Fruit fly (Drosophila melanogaster): ENCODE data around the gene elav.

The elav gene

DNA sequence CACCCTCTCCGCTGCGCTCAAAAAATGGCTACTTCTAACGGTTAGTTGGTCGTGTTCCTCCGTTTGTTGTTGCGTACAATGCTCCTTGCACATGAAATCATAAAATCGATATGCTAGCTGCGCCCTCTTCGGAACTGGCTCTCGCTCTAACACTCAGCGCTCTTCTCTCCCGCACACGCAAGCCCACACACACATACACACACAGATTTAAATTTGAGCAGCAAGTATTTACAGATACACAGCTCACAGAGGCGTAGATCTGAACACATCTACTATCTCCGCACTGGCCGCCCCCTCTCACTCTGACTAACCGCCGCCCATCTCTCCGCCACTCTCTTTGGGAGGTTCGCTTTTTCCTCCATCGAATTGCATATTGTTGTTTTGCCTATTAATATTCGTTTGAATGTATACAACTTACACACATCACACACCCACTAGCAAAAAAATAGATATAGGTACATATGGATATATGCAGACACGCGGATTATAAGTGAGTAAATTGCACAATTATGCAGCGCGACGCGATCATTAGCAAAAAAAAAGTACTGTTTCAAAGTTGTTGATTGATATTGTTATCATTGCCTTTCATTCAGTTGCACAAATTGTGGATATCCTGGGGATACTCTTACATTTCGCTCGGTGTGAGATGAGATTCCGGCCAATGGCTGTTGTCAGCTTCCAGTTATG lies 526 bp downstream of the elav start (continued):
- TF ChIP-seq CG17568 (GFP tag; optimal IDR thresholded peaks at IDR 0.05), result peak; percentile 65
- TF ChIP-seq Bgb (GFP tag; IDR thresholded peaks at IDR 0.05; ENCODE audit: partially characterized antibody), result peak; percentile 51; the same call in 1 of the 2 replicates
- no peak for TF ChIP-seq Tbp (GFP tag; optimal IDR thresholded peaks at IDR 0.05)
- TF ChIP-seq chn (GFP tag; optimal IDR thresholded peaks at IDR 0.05), result peak; percentile 82
- peak; percentile 46 for TF ChIP-seq nom (GFP tag; optimal IDR thresholded peaks at IDR 0.05)
- peak; percentile 79 for TF ChIP-seq ems (GFP tag; optimal IDR thresholded peaks at IDR 0.05)
- TF ChIP-seq vfl (GFP tag; optimal IDR thresholded peaks at IDR 0.05), result peak; percentile 88
- TF ChIP-seq nerfin-1 (tag; optimal IDR thresholded peaks at IDR 0.05), result peak; percentile 46
- peak; percentile 66 for TF ChIP-seq CG14965 (GFP tag; optimal IDR thresholded peaks at IDR 0.05; ENCODE audit: borderline replicate concordance)
- peak; percentile 93 for TF ChIP-seq CG13624 (GFP tag; optimal IDR thresholded peaks at IDR 0.05)
- TF ChIP-seq seq (GFP tag; IDR thresholded peaks at IDR 0.05), result peak; percentile 75; the same call in 1 of the 2 replicates
- peak in 1 of 3 experiments; percentile 4 for TF ChIP-seq lola (GFP tag; optimal IDR thresholded peaks at IDR 0.05)
- TF ChIP-seq CG9817 (tag; optimal IDR thresholded peaks at IDR 0.05), result peak; percentile 87
- no peak for TF ChIP-seq hbn (GFP tag; IDR thresholded peaks at IDR 0.05; ENCODE audit: partially characterized antibody)
- peak; percentile 13 for TF ChIP-seq D19A (tag; optimal IDR thresholded peaks at IDR 0.05)
- peak; percentile 27 for TF ChIP-seq MESR4 (GFP tag; optimal IDR thresholded peaks at IDR 0.05)
- no peak; the same call in 2 of the 3 replicates for TF ChIP-seq CG2889 (GFP tag; IDR thresholded peaks at IDR 0.05)
- no peak for TF ChIP-seq Sry-β (GFP tag; optimal IDR thresholded peaks at IDR 0.05)
- peak; percentile 84 for TF ChIP-seq CG1647 (GFP tag; optimal IDR thresholded peaks at IDR 0.05)
- TF ChIP-seq CG11723 (GFP tag; optimal IDR thresholded peaks at IDR 0.05), result peak; percentile 84
- peak; percentile 50; the same call in 1 of the 2 replicates for TF ChIP-seq ssp (GFP tag; IDR thresholded peaks at IDR 0.05)
- peak; percentile 48 for TF ChIP-seq Oaz (GFP tag; IDR thresholded peaks at IDR 0.05)
- peak; percentile 94 for TF ChIP-seq Antp (GFP tag; optimal IDR thresholded peaks at IDR 0.05)
- no peak for TF ChIP-seq HLH4C (GFP tag; IDR thresholded peaks at IDR 0.05; ENCODE audit: partially characterized antibody)
- TF ChIP-seq wek (GFP tag; optimal IDR thresholded peaks at IDR 0.05), result peak; percentile 67
- peak; percentile 95 for TF ChIP-seq Ets65A (GFP tag)
- TF ChIP-seq CG3847 (GFP tag; IDR thresholded peaks at IDR 0.05), result peak; percentile 87
- peak; percentile 97 for TF ChIP-seq CG11456 (GFP tag; IDR thresholded peaks at IDR 0.05)
- TF ChIP-seq CG9437 (GFP tag; optimal IDR thresholded peaks at IDR 0.05), result no peak
- peak; percentile 66 for TF ChIP-seq disco-r (GFP tag; optimal IDR thresholded peaks at IDR 0.05)
- no peak for TF ChIP-seq Lim3 (GFP tag; IDR thresholded peaks at IDR 0.05)
- TF ChIP-seq al (GFP tag; IDR thresholded peaks at IDR 0.05), result peak; percentile 75
- TF ChIP-seq ac (GFP tag; optimal IDR thresholded peaks at IDR 0.05), result no peak
- TF ChIP-seq CG4617 (GFP tag; optimal IDR thresholded peaks at IDR 0.05; ENCODE audit: borderline replicate concordance), result peak; percentile 38
- no peak for TF ChIP-seq CG6791 (GFP tag; IDR thresholded peaks at IDR 0.05; ENCODE audit: partially characterized antibody)
- TF ChIP-seq yki (optimal IDR thresholded peaks at IDR 0.05), result no peak
- TF ChIP-seq CG8478 (optimal IDR thresholded peaks at IDR 0.05), result peak; percentile 6
- no peak for TF ChIP-seq lov (optimal IDR thresholded peaks at IDR 0.05)
- 0 out of 3 replicates have a peak, but pooled peaks have one; percentile 62 for TF ChIP-seq lov (GFP tag; IDR thresholded peaks at IDR 0.05)
- peak; percentile 74 for TF ChIP-seq unpg (GFP tag; optimal IDR thresholded peaks at IDR 0.05)
- peak; percentile 71 for TF ChIP-seq Rx (GFP tag; IDR thresholded peaks at IDR 0.05)
- peak; percentile 58; the same call in 1 of the 2 replicates for TF ChIP-seq bbx (GFP tag; IDR thresholded peaks at IDR 0.05; ENCODE audit: partially characterized antibody)
- TF ChIP-seq btn (GFP tag; optimal IDR thresholded peaks at IDR 0.05), result peak; percentile 3
- TF ChIP-seq Dek (tag; optimal IDR thresholded peaks at IDR 0.05), result peak; percentile 80
- peak; percentile 83 for TF ChIP-seq CG17829 (tag; optimal IDR thresholded peaks at IDR 0.05)
- no peak for TF ChIP-seq Nf-YA (GFP tag; IDR thresholded peaks at IDR 0.05)
- no peak; the same call in 1 of the 2 replicates for TF ChIP-seq sna (GFP tag; IDR thresholded peaks at IDR 0.05; ENCODE audit: partially characterized antibody)
- peak; percentile 67 for TF ChIP-seq CG31365 (tag; optimal IDR thresholded peaks at IDR 0.05)
- TF ChIP-seq lilli (GFP tag; optimal IDR thresholded peaks at IDR 0.05), result peak; percentile 92

All from whole organism, embryonic.